Fruit fly (Drosophila melanogaster) whole organism, adult: ENCODE results near the gene CSN8.

Experiments
- CG11617 ChIP-seq: fragments of 200-800 bp; sonication (Bioruptor generic); optimal IDR thresholded peaks from 2 replicates; lab custom pipeline; 2017; ENCODE audit warnings: mild to moderate bottlenecking, missing biosample characterization, missing genetic modification reagents, missing genetic modification characterization
- CG14711 ChIP-seq: fragments of 200-800 bp; sonication (Bioruptor generic); optimal IDR thresholded peaks from 2 replicates; lab custom pipeline; 2018; ENCODE audit warnings: missing biosample characterization, mild to moderate bottlenecking, missing genetic modification characterization, moderate library complexity
- CG5204 ChIP-seq: fragments of 200-800 bp; sonication (Bioruptor generic); optimal IDR thresholded peaks from 2 replicates; lab custom pipeline; 2016; ENCODE audit warnings: missing biosample characterization, missing genetic modification characterization
- CG7045 ChIP-seq: fragments of 200-800 bp; sonication (Bioruptor generic); optimal IDR thresholded peaks from 2 replicates; lab custom pipeline; 2017; ENCODE audit warnings: missing biosample characterization, mild to moderate bottlenecking, missing genetic modification characterization
- CG7101 ChIP-seq: fragments of 200-800 bp; sonication (Bioruptor generic); optimal IDR thresholded peaks from 2 replicates; lab custom pipeline; 2018; ENCODE audit warnings: missing biosample characterization, mild to moderate bottlenecking, missing genetic modification characterization, moderate library complexity
- bab1 ChIP-seq: fragments of 200-800 bp; sonication (Bioruptor generic); optimal IDR thresholded peaks from 3 replicates; lab custom pipeline; 2019; ENCODE audit warnings: missing biosample characterization, mild to moderate bottlenecking, missing genetic modification characterization, moderate library complexity
- kay ChIP-seq: fragments of 200-800 bp; sonication (Bioruptor generic); peaks from one replicate; lab custom pipeline; 2016; ENCODE audit warnings: missing biosample characterization, missing genetic modification characterization, borderline replicate concordance
- pad ChIP-seq: fragments of 200-800 bp; sonication (Bioruptor generic); optimal IDR thresholded peaks from 3 replicates; lab custom pipeline; 2017; ENCODE audit warnings: missing biosample characterization, missing genetic modification characterization, mild to moderate bottlenecking, moderate library complexity, missing genetic modification reagents
- tj ChIP-seq: fragments of 200-800 bp; sonication (Bioruptor generic); optimal IDR thresholded peaks from 3 replicates; lab custom pipeline; 2017; ENCODE audit warnings: missing biosample characterization, mild to moderate bottlenecking, missing genetic modification characterization, moderate library complexity

DNA sequence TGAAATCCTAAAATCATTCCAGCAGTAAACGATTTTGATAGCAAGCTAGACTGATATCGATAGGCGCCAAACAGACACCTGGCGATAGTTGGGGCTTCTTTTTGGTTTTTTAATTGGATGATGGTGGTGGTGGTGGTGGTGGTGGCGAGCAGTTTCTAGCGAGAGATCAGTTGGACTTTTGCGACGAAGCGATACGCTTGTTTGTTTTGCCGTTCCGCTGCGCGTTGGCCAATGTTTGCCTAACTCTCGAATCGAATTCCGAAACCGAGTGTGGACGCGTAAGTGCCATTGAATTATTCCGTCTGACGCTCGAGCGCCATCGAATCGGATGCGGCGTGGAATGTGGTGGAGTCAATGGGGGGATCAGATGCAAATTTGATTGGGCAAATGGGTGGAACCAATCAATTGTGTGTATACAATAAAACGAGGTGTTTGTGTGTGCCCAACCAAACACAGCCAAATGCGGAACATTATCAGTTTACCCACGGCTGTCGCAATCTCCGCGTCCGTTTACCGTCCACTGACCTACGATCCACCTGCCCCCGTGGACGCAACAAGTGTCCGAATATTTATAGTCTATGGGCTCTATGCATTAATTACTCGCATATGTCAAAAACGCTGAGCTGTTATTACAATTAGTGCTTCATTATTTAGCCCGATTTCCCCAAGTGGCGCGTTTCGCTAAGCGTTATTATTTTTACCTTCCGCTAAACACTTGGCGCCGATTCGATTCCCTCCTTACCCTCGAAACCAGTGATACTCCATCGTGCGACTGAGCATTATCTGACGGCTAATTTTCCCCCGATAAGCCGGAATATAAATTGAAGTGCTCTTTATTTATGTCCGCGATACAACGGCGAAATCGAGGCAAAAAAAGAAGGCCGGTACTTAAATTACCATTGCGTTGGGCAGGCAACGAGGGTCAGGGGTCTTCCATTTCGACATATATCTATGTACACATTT, 6.0 kb downstream of the CSN8 start, which contains the start of gene CG17292:
- TF ChIP-seq CG7045 = no peak
- peak; percentile 88 for TF ChIP-seq bab1 (GFP tag; lab: Kevin White, UChicago)
- no peak for TF ChIP-seq kay (GFP tag; lab: Kevin White, UChicago)
- TF ChIP-seq CG5204 (GFP tag; lab: Kevin White, UChicago) = no peak
- TF ChIP-seq tj = peak; percentile 72
- peak; percentile 52 for TF ChIP-seq pad (GFP tag; lab: Kevin White, UChicago)
- peak; percentile 17 for TF ChIP-seq CG14711 (tag; lab: Kevin White, UChicago)
- TF ChIP-seq CG11617 (GFP tag; lab: Kevin White, UChicago) = peak; percentile 70
- peak; percentile 65 for TF ChIP-seq CG7101
